Fruit fly (Drosophila melanogaster): Measurements from ENCODE around the gene Mst36Fa.

DNA sequence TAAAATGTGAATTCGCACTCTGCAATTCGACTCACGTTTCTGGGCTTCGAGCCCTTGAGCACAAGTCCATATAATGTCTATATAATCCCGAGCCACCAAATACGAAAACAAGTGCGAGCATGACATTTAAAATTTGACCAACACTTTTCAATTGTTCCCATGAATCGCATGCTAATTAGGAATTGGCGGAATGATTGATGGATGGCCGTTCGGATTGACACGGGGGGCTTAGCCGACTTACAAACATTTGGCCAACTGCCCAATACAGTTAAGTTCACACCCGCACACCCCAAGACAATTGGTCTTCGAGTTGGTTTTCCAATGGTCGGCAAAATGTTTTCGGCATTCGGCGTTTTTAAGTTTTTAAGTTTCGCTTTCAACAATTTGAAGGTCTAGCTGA, 35.7 kb downstream of the Mst36Fa start:
- TF ChIP-seq Sox14 (GFP tag; optimal IDR thresholded peaks at IDR 0.05) (no peak), Ets96B (tag; optimal IDR thresholded peaks at IDR 0.05) (no peak), Eip78C (GFP tag) (no peak), Eip75B (GFP tag; optimal IDR thresholded peaks at IDR 0.05) (no peak), CG34406 (GFP tag; optimal IDR thresholded peaks at IDR 0.05) (no peak), CG16779 (tag; optimal IDR thresholded peaks at IDR 0.05) (no peak), CG6808 (GFP tag; optimal IDR thresholded peaks at IDR 0.05) (no peak), dsx (GFP tag; optimal IDR thresholded peaks at IDR 0.05; ENCODE audit: poor library complexity, severe bottlenecking) (no peak), CG6163 (GFP tag; IDR thresholded peaks at IDR 0.05) (no peak)
